Worm (Caenorhabditis elegans) whole organism, L4 larva: ENCODE results near the gene K10C9.7.

ENCODE experiments used
- F10B5.3 ChIP-seq: sonication (generic microtip); optimal IDR thresholded peaks from 2 replicates; lab custom pipeline; 2016; ENCODE audit warnings: mild to moderate bottlenecking, missing genetic modification characterization, missing compliant biosample characterization
- F37D6.2 ChIP-seq: sonication (generic microtip); optimal IDR thresholded peaks from 2 replicates; lab custom pipeline; 2016; ENCODE audit warnings: mild to moderate bottlenecking, missing genetic modification characterization, missing compliant biosample characterization
- R02D3.7 ChIP-seq: fragments of 150-350 bp; sonication (generic microtip); optimal IDR thresholded peaks from 3 replicates; lab custom pipeline; 2014; ENCODE audit warnings: missing biosample characterization, missing genetic modification characterization
- Y5F2A.4 ChIP-seq: fragments of 200-800 bp; sonication (Bioruptor generic); optimal IDR thresholded peaks from 2 replicates; lab custom pipeline; 2018; ENCODE audit warnings: mild to moderate bottlenecking, missing genetic modification characterization, missing compliant biosample characterization
- aha-1 ChIP-seq: fragments of 150-350 bp; peaks from one replicate; lab custom pipeline; 2014; ENCODE audit warnings: missing biosample characterization, missing genetic modification characterization
- ceh-32 ChIP-seq: sonication (generic microtip); optimal IDR thresholded peaks from 2 replicates; lab custom pipeline; 2016; ENCODE audit warnings: mild to moderate bottlenecking, missing genetic modification characterization, missing compliant biosample characterization; ENCODE audit not compliant: poor library complexity
- ceh-62 ChIP-seq: sonication (generic microtip); optimal IDR thresholded peaks from 2 replicates; lab custom pipeline; 2017; ENCODE audit warnings: missing biosample characterization, missing genetic modification characterization
- cey-2 ChIP-seq: sonication (generic microtip); optimal IDR thresholded peaks from 3 replicates; lab custom pipeline; 2017; ENCODE audit warnings: missing genetic modification characterization, mild to moderate bottlenecking, missing compliant biosample characterization, antibody characterized with exemption, borderline replicate concordance; ENCODE audit not compliant: insufficient read depth
- daf-16 ChIP-seq, 3 experiments: sonication (generic microtip); optimal IDR thresholded peaks; 2 replicates each; lab custom pipeline; 2016 to 2017; ENCODE audit warnings: missing genetic modification characterization in 3 of 3, missing genetic modification reagents in 3 of 3, mild to moderate bottlenecking in 2 of 3, missing compliant biosample characterization in 2 of 3, missing biosample characterization in 1 of 3, moderate library complexity in 1 of 3
- dmd-6 ChIP-seq: fragments of 200-800 bp; sonication (Bioruptor generic); IDR thresholded peaks from 2 replicates; pipeline ENCODE4 v1.3.6; 2022; ENCODE audit warnings: missing genetic modification reagents, missing genetic modification characterization, missing compliant biosample characterization
- dmd-9 ChIP-seq: fragments of 200-800 bp; sonication (Bioruptor generic); IDR thresholded peaks from 2 replicates; pipeline ENCODE4 v1.3.6; 2022; ENCODE audit warnings: missing genetic modification reagents, missing genetic modification characterization, missing compliant biosample characterization
- dpl-1 ChIP-seq: fragments of 150-350 bp; optimal IDR thresholded peaks from 2 replicates; lab custom pipeline; 2014; ENCODE audit warnings: missing biosample characterization, missing genetic modification reagents, missing genetic modification characterization
- egl-27 ChIP-seq: sonication (generic microtip); optimal IDR thresholded peaks from 3 replicates; lab custom pipeline; 2017; ENCODE audit warnings: missing biosample characterization, missing genetic modification reagents, missing genetic modification characterization
- fkh-10 ChIP-seq: fragments of 150-350 bp; optimal IDR thresholded peaks from 2 replicates; lab custom pipeline; 2014; ENCODE audit warnings: missing biosample characterization, missing genetic modification reagents, missing genetic modification characterization
- hif-1 ChIP-seq, 2 experiments: sonication (generic microtip); optimal IDR thresholded peaks; 2 replicates each; lab custom pipeline; 2016 to 2017; ENCODE audit warnings: missing compliant biosample characterization in 2 of 2, missing genetic modification characterization in 2 of 2, missing genetic modification reagents in 2 of 2, missing genotype in 2 of 2, mild to moderate bottlenecking in 1 of 2
- hlh-30 ChIP-seq: sonication (generic microtip); optimal IDR thresholded peaks from 2 replicates; lab custom pipeline; 2017; ENCODE audit warnings: antibody characterized with exemption, mild to moderate bottlenecking, missing genetic modification characterization, missing compliant biosample characterization; ENCODE audit not compliant: insufficient read depth
- lin-15B ChIP-seq: fragments of 150-350 bp; sonication (generic microtip); optimal IDR thresholded peaks from 3 replicates; lab custom pipeline; 2014; ENCODE audit warnings: missing biosample characterization, missing genetic modification characterization
- lin-29 ChIP-seq: fragments of 200-800 bp; sonication (Bioruptor generic); IDR thresholded peaks from 2 replicates; pipeline ENCODE4 v1.3.6; 2022; ENCODE audit warnings: missing genetic modification reagents, missing genetic modification characterization, missing compliant biosample characterization
- lin-38 ChIP-seq: fragments of 200-800 bp; sonication (Bioruptor generic); IDR thresholded peaks from 2 replicates; pipeline ENCODE4 v1.3.6; 2022; ENCODE audit warnings: missing genetic modification reagents, missing genetic modification characterization, missing compliant biosample characterization
- mes-2 ChIP-seq: sonication (generic microtip); optimal IDR thresholded peaks from 2 replicates; lab custom pipeline; 2016; ENCODE audit warnings: missing genotype, mild to moderate bottlenecking, missing genetic modification characterization, missing compliant biosample characterization; ENCODE audit not compliant: poor library complexity, severe bottlenecking
- nhr-10 ChIP-seq: fragments of 150-350 bp; optimal IDR thresholded peaks from 2 replicates; lab custom pipeline; 2014; ENCODE audit warnings: missing biosample characterization, missing genetic modification characterization
- nhr-28 ChIP-seq: fragments of 150-350 bp; optimal IDR thresholded peaks from 2 replicates; lab custom pipeline; 2014; ENCODE audit warnings: missing biosample characterization, missing genetic modification characterization
- nhr-42 ChIP-seq: fragments of 200-800 bp; sonication (Bioruptor generic); IDR thresholded peaks from 2 replicates; pipeline ENCODE4 v1.3.6; 2022; ENCODE audit warnings: missing genetic modification characterization, missing compliant biosample characterization
- pha-4 ChIP-seq, 2 experiments: fragments of 150-350 bp in 1 of 2; fragments of 200-800 bp in 1 of 2; sonication (Bioruptor generic) in 1 of 2; IDR thresholded peaks in 1 of 2; optimal IDR thresholded peaks in 1 of 2; 2 replicates each; pipeline versions ENCODE4 v1.3.6 to Lab custom; 2014 to 2022; ENCODE audit warnings: missing genetic modification characterization in 2 of 2, missing genetic modification reagents in 2 of 2, missing biosample characterization in 1 of 2, missing compliant biosample characterization in 1 of 2
- pqm-1 ChIP-seq: sonication (generic microtip); optimal IDR thresholded peaks from 2 replicates; lab custom pipeline; 2017; ENCODE audit warnings: missing biosample characterization, missing genetic modification characterization
- skn-1 ChIP-seq: fragments of 150-350 bp; optimal IDR thresholded peaks from 2 replicates; lab custom pipeline; 2014; ENCODE audit warnings: missing biosample characterization, missing genetic modification characterization
- snpc-4 ChIP-seq: fragments of 150-350 bp; optimal IDR thresholded peaks from 2 replicates; lab custom pipeline; 2014; ENCODE audit warnings: missing biosample characterization, missing genetic modification characterization
- spr-1 ChIP-seq: sonication (generic microtip); optimal IDR thresholded peaks from 2 replicates; lab custom pipeline; 2016; ENCODE audit warnings: mild to moderate bottlenecking, missing genetic modification characterization, missing compliant biosample characterization
- spr-3 ChIP-seq: fragments of 200-800 bp; sonication (Bioruptor generic); optimal IDR thresholded peaks from 2 replicates; lab custom pipeline; 2018; ENCODE audit warnings: mild to moderate bottlenecking, missing genetic modification characterization, missing compliant biosample characterization
- unc-130 ChIP-seq: sonication (generic microtip); optimal IDR thresholded peaks from 2 replicates; lab custom pipeline; 2016; ENCODE audit warnings: missing genetic modification reagents, missing genetic modification characterization, missing compliant biosample characterization
- unc-39 ChIP-seq: sonication (generic microtip); optimal IDR thresholded peaks from 2 replicates; lab custom pipeline; 2017; ENCODE audit warnings: missing biosample characterization, missing genetic modification characterization
- vab-7 ChIP-seq: fragments of 200-800 bp; sonication (Bioruptor generic); IDR thresholded peaks from 2 replicates; pipeline ENCODE4 v1.3.6; 2022; ENCODE audit warnings: missing genetic modification reagents, missing genetic modification characterization, missing compliant biosample characterization
- zfp-3 ChIP-seq: fragments of 200-800 bp; sonication (Bioruptor generic); conservative IDR thresholded peaks from 2 replicates; pipeline ENCODE4 v1.3.6; 2022; ENCODE audit warnings: missing genetic modification reagents, missing genetic modification characterization, missing compliant biosample characterization
- zip-11 ChIP-seq: fragments of 200-800 bp; sonication (Bioruptor generic); IDR thresholded peaks from 2 replicates; pipeline ENCODE4 v1.3.6; 2022; ENCODE audit warnings: missing genetic modification characterization, missing compliant biosample characterization
- ztf-7 ChIP-seq: fragments of 150-350 bp; optimal IDR thresholded peaks from 2 replicates; lab custom pipeline; 2014; ENCODE audit warnings: missing biosample characterization, missing genetic modification characterization

K10C9.7 gene

ce11 chrV:1048482-1048881 is 18.9 kb downstream of the K10C9.7 start, which contains the start of gene nra-4:
Gene nra-4, minus strand, starts transcription at chrV:1048582.
- TF ChIP-seq dmd-9 (GFP tag; lab: Robert Waterston, UW) (no peak), lin-15B (tag; lab: Kevin White, UChicago) (no peak), F10B5.3 (tag; lab: Kevin White, UChicago) (no peak), skn-1 (tag; lab: Kevin White, UChicago) (no peak), spr-1 (tag; lab: Kevin White, UChicago) (no peak), hlh-30 (tag; lab: Kevin White, UChicago) (no peak), unc-130 (GFP tag; lab: Kevin White, UChicago) (no peak)

- peak; percentile 35 for TF ChIP-seq aha-1 (tag; lab: Kevin White, UChicago)
- TF ChIP-seq vab-7 (GFP tag; lab: Robert Waterston, UW): no peak
Observed at ce11 chrV:1047251-1047650, 20.1 kb downstream of the K10C9.7 start.

DNA sequence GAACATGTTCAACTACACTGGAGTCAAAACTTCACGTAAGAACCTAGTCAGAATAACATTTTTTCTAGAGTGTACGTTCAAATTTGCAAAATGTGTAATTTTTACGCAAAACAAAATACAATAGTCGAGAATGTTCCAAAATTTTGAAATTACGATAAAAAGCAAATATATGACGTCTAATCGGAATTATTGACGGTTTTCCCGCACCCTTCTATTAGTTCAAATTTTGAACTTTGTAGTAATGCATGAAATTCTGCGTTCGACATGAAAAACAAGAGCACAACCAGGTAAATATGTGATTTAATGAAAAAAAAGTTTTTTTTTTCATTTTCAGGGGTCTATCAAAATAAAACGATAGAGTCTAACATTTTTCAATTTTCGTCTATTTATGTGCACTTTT is 29.3 kb downstream of the K10C9.7 start:
- TF ChIP-seq dmd-6: peak; percentile 51
- no peak for TF ChIP-seq snpc-4 (tag; lab: Kevin White, UChicago)
- no peak for TF ChIP-seq R02D3.7
- TF ChIP-seq egl-27 (tag; lab: Kevin White, UChicago): no peak
- no peak for TF ChIP-seq F37D6.2 (tag; lab: Kevin White, UChicago)
- TF ChIP-seq fkh-10 (GFP tag; lab: Kevin White, UChicago): no peak
- TF ChIP-seq nhr-28 (tag; lab: Kevin White, UChicago): no peak
- no peak for TF ChIP-seq dpl-1 (GFP tag; lab: Kevin White, UChicago)
- TF ChIP-seq hif-1 (tag; optimal IDR thresholded peaks at IDR 0.05; lab: Kevin White, UChicago): peak in 1 of 2 experiments; percentile 82

ce11 chrV:1033304-1033703 is 34.1 kb downstream of the K10C9.7 start, which contains the start of gene flp-34:
Gene flp-34, minus strand, starts transcription at chrV:1033404.
- TF ChIP-seq unc-130 (GFP tag; lab: Kevin White, UChicago) (no peak), fkh-10 (GFP tag; lab: Kevin White, UChicago) (no peak), ztf-7 (tag; lab: Kevin White, UChicago) (no peak), dpl-1 (GFP tag; lab: Kevin White, UChicago) (no peak), zip-11 (no peak), nhr-10 (tag; lab: Kevin White, UChicago) (no peak), spr-3 (GFP tag; lab: Kevin White, UChicago) (no peak), R02D3.7 (no peak), cey-2 (no peak), lin-38 (GFP tag; lab: Robert Waterston, UW) (no peak), unc-39 (no peak), lin-15B (tag; lab: Kevin White, UChicago) (no peak), pha-4 (GFP tag; IDR thresholded peaks at IDR 0.05; lab: Robert Waterston, UW) (no peak), pha-4 (tag; optimal IDR thresholded peaks at IDR 0.05; lab: Kevin White, UChicago) (no peak), zfp-3 (no peak), lin-29 (GFP tag; lab: Robert Waterston, UW) (no peak), nhr-42 (GFP tag; lab: Robert Waterston, UW) (no peak), dmd-6 (no peak), dmd-9 (GFP tag; lab: Robert Waterston, UW) (no peak)

- peak; percentile 19 for TF ChIP-seq nhr-28 (tag; lab: Kevin White, UChicago)
- TF ChIP-seq pqm-1 (tag; lab: Kevin White, UChicago): peak; percentile 42
- no peak for TF ChIP-seq mes-2
- TF ChIP-seq vab-7 (GFP tag; lab: Robert Waterston, UW): no peak
- TF ChIP-seq ceh-62: no peak
- TF ChIP-seq daf-16 (GFP tag; optimal IDR thresholded peaks at IDR 0.05; lab: Kevin White, UChicago): no peak
- peak; percentile 91 for TF ChIP-seq daf-16 (tag; optimal IDR thresholded peaks at IDR 0.05; lab: Kevin White, UChicago)
- no peak for TF ChIP-seq Y5F2A.4 (GFP tag; lab: Kevin White, UChicago)
- TF ChIP-seq ceh-32 (tag; lab: Kevin White, UChicago): no peak
Observed at ce11 chrV:1027044-1027443, 40.3 kb downstream of the K10C9.7 start, which contains the start of gene R09A1.3. Gene R09A1.3, minus strand, starts transcription at chrV:1027074.
